Fruit fly (Drosophila melanogaster) whole organism, pupa: ENCODE measurements around the gene Hsp23.
A peak's percentile ranks its signal among the peaks of the same experiment; 100 is the strongest.

Experiments used
- CG10348 ChIP-seq: fragments of 200-800 bp; sonication (Bioruptor generic); IDR thresholded peaks from 2 replicates; pipeline ENCODE4 v1.3.6; 2022; ENCODE audit warnings: missing biosample characterization, missing genetic modification characterization
- CG12605 ChIP-seq: fragments of 200-800 bp; sonication (Bioruptor generic); IDR thresholded peaks from 2 replicates; pipeline ENCODE4 v1.3.6; 2022; ENCODE audit warnings: missing biosample characterization, missing genetic modification characterization
- CG13204 ChIP-seq: fragments of 200-800 bp; sonication (Bioruptor generic); optimal IDR thresholded peaks from 2 replicates; lab custom pipeline; 2018; ENCODE audit warnings: missing biosample characterization, mild to moderate bottlenecking, missing genetic modification characterization, moderate library complexity
- CG14655 ChIP-seq: fragments of 200-800 bp; sonication (Bioruptor generic); optimal IDR thresholded peaks from 3 replicates; lab custom pipeline; 2017; ENCODE audit warnings: mild to moderate bottlenecking, missing biosample characterization, missing genetic modification reagents, missing genetic modification characterization
- CG15710 ChIP-seq: fragments of 200-800 bp; sonication (Bioruptor generic); optimal IDR thresholded peaks from 2 replicates; lab custom pipeline; 2018; ENCODE audit warnings: missing biosample characterization, mild to moderate bottlenecking, missing genetic modification characterization, moderate library complexity
- CG17806 ChIP-seq: fragments of 200-800 bp; sonication (Bioruptor generic); optimal IDR thresholded peaks from 2 replicates; lab custom pipeline; 2018; ENCODE audit warnings: missing biosample characterization, mild to moderate bottlenecking, missing genetic modification characterization, moderate library complexity
- CG32121 ChIP-seq: fragments of 200-800 bp; sonication (Bioruptor generic); IDR thresholded peaks from 2 replicates; pipeline ENCODE4 v1.3.6; 2022; ENCODE audit warnings: missing biosample characterization, missing genetic modification characterization
- CG34367 ChIP-seq: fragments of 200-800 bp; sonication (Bioruptor generic); optimal IDR thresholded peaks from 2 replicates; lab custom pipeline; 2018; ENCODE audit warnings: missing biosample characterization, mild to moderate bottlenecking, missing genetic modification characterization
- CG4496 ChIP-seq: fragments of 200-800 bp; sonication (Bioruptor generic); IDR thresholded peaks from 3 replicates; pipeline ENCODE4 v1.3.6; 2022; ENCODE audit warnings: missing biosample characterization, missing genetic modification characterization
- CG8159 ChIP-seq: fragments of 200-800 bp; sonication (Bioruptor generic); optimal IDR thresholded peaks from 3 replicates; lab custom pipeline; 2018; ENCODE audit warnings: missing biosample characterization, mild to moderate bottlenecking, missing genetic modification characterization, moderate library complexity
- CG8301 ChIP-seq: fragments of 200-800 bp; sonication (Bioruptor generic); optimal IDR thresholded peaks from 2 replicates; lab custom pipeline; 2018; ENCODE audit warnings: missing biosample characterization, mild to moderate bottlenecking, missing genetic modification characterization
- CG9948 ChIP-seq: fragments of 200-800 bp; sonication (Bioruptor generic); optimal IDR thresholded peaks from 2 replicates; lab custom pipeline; 2018; ENCODE audit warnings: missing biosample characterization, mild to moderate bottlenecking, missing genetic modification characterization, moderate library complexity
- D1 ChIP-seq: fragments of 200-800 bp; sonication (Bioruptor generic); optimal IDR thresholded peaks from 2 replicates; lab custom pipeline; 2018; ENCODE audit warnings: missing biosample characterization, mild to moderate bottlenecking, missing genetic modification characterization, moderate library complexity
- EcR ChIP-seq: fragments of 200-800 bp; sonication (Bioruptor generic); optimal IDR thresholded peaks from 3 replicates; lab custom pipeline; 2019; ENCODE audit warnings: missing biosample characterization, missing genetic modification characterization, mild to moderate bottlenecking, moderate library complexity, missing genetic modification reagents
- Ets98B ChIP-seq: fragments of 200-800 bp; sonication (Bioruptor generic); IDR thresholded peaks from 2 replicates; pipeline ENCODE4 v1.3.6; 2022; ENCODE audit warnings: missing biosample characterization, missing genetic modification characterization
- Pif1A ChIP-seq: fragments of 200-800 bp; sonication (Bioruptor generic); optimal IDR thresholded peaks from 3 replicates; lab custom pipeline; 2016; ENCODE audit warnings: missing biosample characterization, missing genetic modification characterization
- Pif1B ChIP-seq: fragments of 200-800 bp; sonication (Bioruptor generic); optimal IDR thresholded peaks from 3 replicates; lab custom pipeline; 2016; ENCODE audit warnings: missing biosample characterization, missing genetic modification characterization
- Snoo ChIP-seq: fragments of 200-800 bp; sonication (Bioruptor generic); optimal IDR thresholded peaks from 3 replicates; lab custom pipeline; 2017; ENCODE audit warnings: missing biosample characterization, mild to moderate bottlenecking, missing genetic modification characterization, inconsistent platforms
- fd96Ca ChIP-seq: fragments of 200-800 bp; sonication (Bioruptor generic); IDR thresholded peaks from 3 replicates; pipeline ENCODE4 v1.3.6; 2022; ENCODE audit warnings: missing biosample characterization, missing genetic modification characterization
- gl ChIP-seq: fragments of 200-800 bp; sonication (Bioruptor generic); optimal IDR thresholded peaks from 2 replicates; lab custom pipeline; 2018; ENCODE audit warnings: missing biosample characterization, mild to moderate bottlenecking, missing genetic modification characterization
- rn ChIP-seq: fragments of 200-800 bp; sonication (Bioruptor generic); IDR thresholded peaks from 2 replicates; pipeline ENCODE4 v1.3.6; 2022; ENCODE audit warnings: missing biosample characterization, missing genetic modification characterization

The Hsp23 gene

DNA sequence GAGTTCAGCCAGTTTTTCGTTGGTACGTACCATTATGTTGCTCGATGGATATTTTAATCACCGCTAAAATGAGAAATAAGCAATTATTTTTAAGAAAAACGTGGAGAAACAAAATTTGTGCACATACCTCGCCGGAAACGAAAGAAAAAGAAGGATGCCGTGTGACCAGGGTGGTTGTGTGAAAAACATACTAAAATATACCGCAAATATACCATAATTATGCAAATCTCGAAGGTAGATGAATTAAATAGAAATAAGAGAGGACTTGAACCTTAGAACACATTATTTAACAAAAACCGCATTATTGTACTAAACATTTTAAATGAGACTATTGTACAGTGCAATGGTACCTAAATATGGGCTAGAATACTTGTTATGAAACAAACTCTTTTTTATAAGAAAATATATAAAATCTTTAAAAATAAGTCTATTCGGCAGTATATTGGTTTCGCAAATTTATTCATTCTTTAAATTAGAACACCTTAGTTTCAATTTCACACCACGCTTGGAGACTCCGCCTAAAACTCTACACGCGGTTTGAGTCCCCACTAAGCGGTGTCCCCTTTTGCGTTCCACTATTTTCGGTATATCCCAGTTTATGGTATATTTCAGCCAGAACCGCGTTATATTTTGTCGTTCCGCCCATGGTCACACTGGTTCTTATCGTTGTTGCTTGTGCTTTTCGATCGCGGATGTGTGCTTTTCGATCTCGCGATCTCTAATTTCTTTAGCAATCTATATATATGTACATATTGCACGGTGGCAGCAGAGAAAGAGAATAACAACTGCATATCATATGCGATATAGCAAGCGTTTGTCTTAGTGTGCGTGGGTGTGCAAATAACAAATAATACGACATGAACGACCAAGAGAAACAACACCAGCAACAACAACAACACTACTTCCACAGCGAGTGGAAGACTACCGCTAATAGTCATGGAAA is 48.3 kb downstream of the Hsp23 start, which contains the start of the genes RpS17 and MTF-1:
RpS17 (minus strand) TSS at position 157 of the 943 bp plus-strand sequence.
MTF-1 (plus strand) TSS at position 648 of the 943 bp plus-strand sequence.
- TF ChIP-seq D1 (tag; lab: Kevin White, UChicago) (no peak), CG15710 (no peak), EcR (peak; percentile 41), fd96Ca (GFP tag; lab: Robert Waterston, UW) (no peak), CG10348 (GFP tag; lab: Robert Waterston, UW) (no peak), Ets98B (GFP tag; lab: Robert Waterston, UW) (no peak), CG4496 (GFP tag; lab: Robert Waterston, UW) (peak; percentile 64), CG8159 (tag; lab: Kevin White, UChicago) (no peak), CG14655 (no peak), CG8301 (tag; lab: Kevin White, UChicago) (peak; percentile 0), CG13204 (GFP tag; lab: Kevin White, UChicago) (peak; percentile 6), CG17806 (tag; lab: Kevin White, UChicago) (peak; percentile 9), CG12605 (GFP tag; lab: Robert Waterston, UW) (0 out of 2 replicates have a peak, but pooled peaks have one; percentile 32), rn (GFP tag; lab: Robert Waterston, UW) (no peak), CG34367 (peak; percentile 27), gl (tag; lab: Kevin White, UChicago) (peak; percentile 10), CG9948 (no peak), Pif1B (GFP tag; lab: Kevin White, UChicago) (peak; percentile 26), Pif1A (GFP tag; lab: Kevin White, UChicago) (peak; percentile 24), Snoo (tag; lab: Kevin White, UChicago) (peak; percentile 58), CG32121 (no peak)

DNA sequence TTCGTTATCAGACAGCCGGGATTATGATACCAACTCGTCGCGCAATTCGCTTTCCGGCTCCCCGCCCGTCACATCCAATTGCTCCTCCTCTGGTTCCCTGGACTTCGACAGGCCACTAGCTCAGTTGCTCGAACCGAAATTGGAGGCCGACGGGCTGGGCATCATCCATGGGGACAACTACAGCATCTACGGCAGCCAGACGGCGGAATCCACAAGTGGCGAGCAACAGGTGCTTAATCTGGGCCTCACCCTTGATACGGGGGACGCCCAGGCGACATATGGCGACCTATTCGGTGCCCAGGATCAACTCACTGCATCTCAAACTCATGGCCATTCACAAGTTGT is 48.9 kb downstream of the Hsp23 start:
- no peak for TF ChIP-seq fd96Ca (GFP tag; lab: Robert Waterston, UW)
- peak; percentile 42; the same call in 1 of the 2 replicates for TF ChIP-seq CG12605 (GFP tag; lab: Robert Waterston, UW)

DNA sequence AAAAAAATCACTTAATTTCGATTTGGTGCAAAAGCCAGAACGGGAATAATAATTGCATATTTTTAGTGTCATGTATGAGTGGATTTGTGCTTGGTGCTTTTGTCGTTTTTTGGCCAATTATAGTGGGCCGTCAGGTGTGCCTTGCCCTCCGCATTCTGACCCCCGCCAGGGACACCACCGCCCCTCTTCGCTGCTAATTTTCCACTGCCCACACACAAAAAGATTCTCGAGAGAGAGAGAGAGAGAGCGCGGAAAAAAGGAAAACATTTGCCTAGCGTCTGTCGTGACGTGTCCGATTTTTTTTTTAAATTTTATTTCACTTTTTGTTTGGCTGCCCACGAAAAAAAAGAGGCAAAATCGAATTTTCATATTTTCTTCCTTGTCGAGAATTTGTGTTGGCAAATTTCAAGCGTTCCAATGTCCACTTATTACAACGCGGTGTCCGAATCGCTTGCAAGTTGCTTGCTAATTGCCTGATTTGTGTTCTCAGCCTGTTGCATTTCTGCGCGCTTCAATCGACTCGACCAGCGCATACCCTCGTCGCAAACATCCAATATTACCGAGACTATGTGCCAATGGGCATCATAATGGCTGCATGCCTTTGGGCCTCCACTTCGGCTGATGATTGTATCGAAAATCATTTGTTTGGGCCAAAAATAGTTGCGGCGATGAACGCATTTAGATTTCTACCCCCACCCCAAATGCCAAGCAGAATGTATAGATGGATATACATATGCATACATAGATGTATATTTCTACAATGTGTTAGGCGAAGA is 50.4 kb downstream of the Hsp23 start:
- TF ChIP-seq CG13204 (GFP tag; lab: Kevin White, UChicago) = no peak
- no peak for TF ChIP-seq CG14655
- no peak for TF ChIP-seq CG32121
- TF ChIP-seq CG10348 (GFP tag; lab: Robert Waterston, UW) = no peak
- TF ChIP-seq CG34367 = no peak
- no peak for TF ChIP-seq CG4496 (GFP tag; lab: Robert Waterston, UW)
- TF ChIP-seq rn (GFP tag; lab: Robert Waterston, UW) = no peak
- no peak for TF ChIP-seq CG17806 (tag; lab: Kevin White, UChicago)
- no peak for TF ChIP-seq CG8301 (tag; lab: Kevin White, UChicago)
- no peak for TF ChIP-seq Ets98B (GFP tag; lab: Robert Waterston, UW)
- TF ChIP-seq gl (tag; lab: Kevin White, UChicago) = no peak
